Worm (Caenorhabditis elegans): ENCODE data around the gene cal-4.

cal-4 gene

DNA sequence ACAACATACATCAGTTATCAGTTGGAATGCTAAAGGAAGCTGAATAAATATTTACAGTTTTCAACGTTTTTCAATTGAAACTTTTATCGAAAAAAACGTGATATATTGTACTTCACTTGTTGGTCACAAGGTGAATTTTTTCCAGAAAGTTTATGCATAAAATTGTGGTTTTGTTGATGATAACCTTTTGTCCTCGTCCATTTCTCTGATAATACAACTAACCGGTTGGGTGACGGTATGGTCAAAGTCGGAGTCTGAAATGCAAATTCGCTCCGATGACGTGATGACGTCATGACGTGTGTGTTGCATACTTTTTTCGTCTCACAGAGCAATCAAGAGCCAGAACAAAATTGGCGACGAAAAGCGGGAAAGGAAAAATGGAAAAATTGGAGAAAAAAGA lies 9.8 kb upstream of the cal-4 start:
- TF ChIP-seq zip-8 (tag; optimal IDR thresholded peaks at IDR 0.05), result peak; percentile 70
- no peak for TF ChIP-seq pha-4 (tag; optimal IDR thresholded peaks at IDR 0.05)

DNA sequence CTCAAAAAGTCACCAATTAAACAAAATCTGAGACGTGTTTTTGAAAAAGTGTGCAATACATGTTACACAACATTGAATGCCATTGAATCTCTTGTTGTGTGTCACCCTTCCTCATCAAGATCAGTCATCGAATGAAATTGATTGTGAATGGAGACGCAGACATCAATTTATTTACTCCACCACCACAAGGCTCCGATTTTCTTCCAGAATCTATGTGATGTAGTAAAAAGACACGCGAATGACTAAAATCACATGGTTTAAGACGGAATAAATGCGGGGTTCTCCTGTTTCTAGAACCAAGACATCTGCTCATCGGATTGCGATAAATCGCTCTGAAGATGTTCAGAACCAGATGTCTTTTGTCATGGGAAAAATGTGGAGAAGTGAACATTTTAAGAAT lies 8.5 kb upstream of the cal-4 start:
- TF ChIP-seq ces-1 (GFP tag; optimal IDR thresholded peaks at IDR 0.05) (no peak), elt-3 (tag; optimal IDR thresholded peaks at IDR 0.05) (no peak), unc-62 (GFP tag; optimal IDR thresholded peaks at IDR 0.05) (peak; percentile 73)

DNA sequence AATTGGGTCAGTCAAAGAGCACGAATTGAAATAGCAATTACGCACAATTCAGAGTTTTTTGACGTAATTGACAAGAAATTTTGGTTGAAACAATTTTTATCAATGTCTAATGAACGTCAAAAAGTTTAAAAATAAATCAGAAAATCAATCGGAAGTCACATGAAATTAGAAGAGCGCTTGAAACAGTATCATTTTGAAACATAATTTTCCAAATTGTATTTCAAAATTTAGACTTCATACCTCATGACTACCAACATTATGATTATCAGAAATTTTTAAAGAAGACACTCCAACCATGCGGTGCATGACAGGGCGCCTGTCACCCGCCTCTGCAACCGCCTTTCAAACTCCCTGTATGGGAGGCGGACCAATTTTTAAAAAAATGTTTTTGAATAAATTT lies 7.9 kb upstream of the cal-4 start:
- TF ChIP-seq unc-39 (tag; optimal IDR thresholded peaks at IDR 0.05), result no peak
- no peak for TF ChIP-seq ceh-83 (GFP tag; optimal IDR thresholded peaks at IDR 0.05)
- no peak for TF ChIP-seq ceh-39 (tag; optimal IDR thresholded peaks at IDR 0.05)
- TF ChIP-seq elt-1 (tag; optimal IDR thresholded peaks at IDR 0.05; ENCODE audit: borderline replicate concordance, insufficient read depth), result no peak
- TF ChIP-seq sem-2 (GFP tag; optimal IDR thresholded peaks at IDR 0.05), result no peak
- TF ChIP-seq tbx-8 (GFP tag; optimal IDR thresholded peaks at IDR 0.05), result no peak
- no peak for TF ChIP-seq ztf-11 (tag; optimal IDR thresholded peaks at IDR 0.05)
- no peak for TF ChIP-seq nhr-28 (tag; optimal IDR thresholded peaks at IDR 0.05)
- TF ChIP-seq snpc-4 (tag; optimal IDR thresholded peaks at IDR 0.05), result no peak
- TF ChIP-seq nhr-237 (tag; optimal IDR thresholded peaks at IDR 0.05), result no peak
- no peak for TF ChIP-seq pha-4 (tag; optimal IDR thresholded peaks at IDR 0.05)

DNA sequence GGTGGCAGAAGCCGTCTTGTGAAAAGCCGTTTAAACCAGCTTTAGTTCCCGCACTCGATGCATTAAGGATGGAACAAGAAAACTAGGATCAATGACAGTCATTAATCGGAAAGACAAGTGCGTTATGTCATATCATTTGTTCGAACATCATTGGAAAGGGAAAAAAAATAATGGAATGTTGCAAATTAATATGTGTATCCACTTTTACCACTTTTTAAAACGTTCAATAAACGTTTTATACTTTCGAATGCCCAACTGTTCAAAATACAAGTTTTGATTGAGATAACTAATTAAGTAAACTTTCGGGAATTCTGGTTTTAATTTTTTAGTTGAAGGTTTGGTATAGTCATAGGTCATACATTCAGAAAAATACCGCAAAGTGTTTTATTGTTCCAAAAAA lies 6.1 kb upstream of the cal-4 start, which contains the start of gene C02F4.4:
Gene C02F4.4, minus strand, starts transcription at position 101 of the 400 bp plus-strand sequence.
- TF ChIP-seq mep-1 (tag; optimal IDR thresholded peaks at IDR 0.05) (no peak), ceh-83 (GFP tag; optimal IDR thresholded peaks at IDR 0.05) (no peak), nhr-237 (tag; optimal IDR thresholded peaks at IDR 0.05) (no peak), nhr-76 (tag; optimal IDR thresholded peaks at IDR 0.05) (no peak), unc-120 (tag; optimal IDR thresholded peaks at IDR 0.05; ENCODE audit: poor library complexity, severe bottlenecking) (no peak), lin-13 (tag; optimal IDR thresholded peaks at IDR 0.05) (no peak), ceh-39 (tag; optimal IDR thresholded peaks at IDR 0.05) (no peak), ztf-11 (tag; optimal IDR thresholded peaks at IDR 0.05) (no peak), tbx-8 (GFP tag; optimal IDR thresholded peaks at IDR 0.05) (no peak), nhr-28 (tag; optimal IDR thresholded peaks at IDR 0.05) (no peak), M03D4.4 (tag; optimal IDR thresholded peaks at IDR 0.05) (no peak), zip-8 (tag; optimal IDR thresholded peaks at IDR 0.05) (no peak), ham-2 (GFP tag; optimal IDR thresholded peaks at IDR 0.05) (no peak), pha-4 (tag; optimal IDR thresholded peaks at IDR 0.05) (no peak), flh-1 (GFP tag; optimal IDR thresholded peaks at IDR 0.05) (no peak), sptf-1 (tag; optimal IDR thresholded peaks at IDR 0.05) (no peak), nhr-2 (tag; optimal IDR thresholded peaks at IDR 0.05) (no peak)

DNA sequence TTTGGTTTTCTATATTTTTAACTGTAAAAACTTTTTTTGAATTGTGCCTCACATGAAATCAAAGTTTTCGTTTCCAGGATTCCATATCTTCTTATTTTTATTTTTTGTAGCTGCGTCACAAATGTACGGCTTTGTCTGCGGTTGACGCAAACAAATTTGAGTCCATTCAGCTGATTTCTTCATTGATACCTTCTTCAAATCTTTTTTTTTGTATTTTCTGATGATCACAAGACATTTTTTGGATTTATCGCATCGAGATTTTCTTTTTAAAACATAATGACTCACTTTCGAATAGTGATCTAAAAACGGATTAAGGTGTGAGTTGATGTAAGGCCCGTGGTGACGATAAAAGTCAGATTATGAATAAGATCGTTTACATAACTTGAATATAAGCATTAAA lies 2.6 kb upstream of the cal-4 start:
- TF ChIP-seq flh-1 (GFP tag; optimal IDR thresholded peaks at IDR 0.05) (no peak), hlh-1 (tag; optimal IDR thresholded peaks at IDR 0.05) (no peak), unc-39 (tag; optimal IDR thresholded peaks at IDR 0.05) (no peak), mls-2 (tag; optimal IDR thresholded peaks at IDR 0.05) (no peak), bed-3 (GFP tag; optimal IDR thresholded peaks at IDR 0.05) (no peak), nhr-12 (tag; optimal IDR thresholded peaks at IDR 0.05) (no peak), sem-2 (GFP tag; optimal IDR thresholded peaks at IDR 0.05) (no peak), sptf-1 (tag; optimal IDR thresholded peaks at IDR 0.05) (no peak), tbx-8 (GFP tag; optimal IDR thresholded peaks at IDR 0.05) (no peak)

DNA sequence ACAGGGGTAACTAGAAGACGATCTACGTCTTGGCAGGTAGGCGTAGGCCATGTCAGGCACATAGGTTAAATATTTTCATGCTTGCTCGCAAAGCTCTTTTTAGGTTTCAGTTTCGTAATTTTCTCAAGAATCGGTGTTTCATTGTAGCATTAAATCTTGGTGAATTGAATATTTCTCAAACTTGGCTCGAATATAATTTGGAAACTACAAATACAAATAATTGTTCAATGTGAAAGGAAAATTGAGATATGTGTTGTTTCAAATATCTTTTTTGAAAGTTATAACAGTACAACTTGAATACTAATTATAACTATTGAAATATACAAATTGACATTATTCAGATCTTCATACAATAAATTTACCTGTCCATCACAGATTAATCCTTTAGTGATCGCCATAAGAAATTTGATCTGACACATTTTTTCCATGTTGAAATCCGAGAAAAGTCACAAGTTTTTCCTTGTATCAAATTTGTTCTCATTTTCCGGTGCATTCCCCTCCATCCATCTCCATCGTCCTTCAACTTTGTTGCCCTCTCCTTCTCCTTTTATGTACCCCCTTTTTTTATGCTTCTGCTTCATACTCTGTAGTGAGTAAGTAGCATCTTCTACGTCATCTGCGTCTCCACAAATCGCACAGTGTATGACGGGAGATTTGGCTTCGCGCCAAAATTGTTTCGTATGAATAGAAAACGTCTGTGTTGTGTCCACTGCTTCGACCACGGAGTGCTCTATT lies 3.1 kb downstream of the cal-4 start, which contains the start of gene C02F4.5:
Gene C02F4.5, minus strand, starts transcription at position 51 of the 735 bp plus-strand sequence.
- TF ChIP-seq zip-8 (tag; optimal IDR thresholded peaks at IDR 0.05), result no peak
- no peak for TF ChIP-seq drap-1 (GFP tag; optimal IDR thresholded peaks at IDR 0.05)
- TF ChIP-seq M03D4.4 (tag; optimal IDR thresholded peaks at IDR 0.05), result no peak
- TF ChIP-seq ztf-11 (tag; optimal IDR thresholded peaks at IDR 0.05), result no peak
- no peak for TF ChIP-seq ceh-43 (GFP tag; optimal IDR thresholded peaks at IDR 0.05)
- no peak for TF ChIP-seq cnd-1 (tag; optimal IDR thresholded peaks at IDR 0.05)
- no peak for TF ChIP-seq lin-13 (tag; optimal IDR thresholded peaks at IDR 0.05)
- no peak for TF ChIP-seq nhr-28 (tag; optimal IDR thresholded peaks at IDR 0.05)
- no peak for TF ChIP-seq ces-1 (GFP tag; optimal IDR thresholded peaks at IDR 0.05)
- no peak for TF ChIP-seq unc-62 (GFP tag; optimal IDR thresholded peaks at IDR 0.05)
- no peak for TF ChIP-seq lsy-2 (tag; optimal IDR thresholded peaks at IDR 0.05)
- TF ChIP-seq mep-1 (tag; optimal IDR thresholded peaks at IDR 0.05), result no peak
- no peak for TF ChIP-seq bed-3 (GFP tag; optimal IDR thresholded peaks at IDR 0.05)
- TF ChIP-seq nhr-2 (tag; optimal IDR thresholded peaks at IDR 0.05), result no peak
- no peak for TF ChIP-seq sptf-1 (tag; optimal IDR thresholded peaks at IDR 0.05)
- no peak for TF ChIP-seq elt-1 (tag; optimal IDR thresholded peaks at IDR 0.05; ENCODE audit: borderline replicate concordance, insufficient read depth)
- no peak for TF ChIP-seq ceh-83 (GFP tag; optimal IDR thresholded peaks at IDR 0.05)
- no peak for TF ChIP-seq nhr-12 (tag; optimal IDR thresholded peaks at IDR 0.05)
- TF ChIP-seq flh-1 (GFP tag; optimal IDR thresholded peaks at IDR 0.05), result no peak

Data from whole organism, mixed stage, embryonic.